Fruit fly (Drosophila melanogaster): ENCODE data around the gene Ubc2.

Gene Ubc2

DNA sequence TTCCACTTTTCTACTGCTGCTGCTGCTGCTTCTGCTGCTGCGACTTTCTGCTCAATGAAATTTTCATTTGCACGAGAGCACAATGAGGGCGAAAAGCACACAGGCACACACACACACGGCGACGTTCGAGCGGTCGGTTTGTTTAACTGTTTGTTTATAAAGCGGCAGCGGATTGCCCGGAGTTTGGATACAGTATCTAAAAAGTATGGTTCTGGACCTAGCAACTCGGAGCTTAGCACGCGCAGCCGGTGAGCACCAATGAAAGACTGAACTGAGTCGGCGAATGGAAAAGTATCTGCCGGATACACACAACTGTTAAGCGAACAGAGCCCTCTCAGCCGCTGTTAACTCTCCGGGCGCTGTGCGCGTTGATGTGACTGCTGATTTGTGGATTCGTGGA is 11.8 kb downstream of the Ubc2 start, which contains the start of gene CG17124 (continued):
- TF ChIP-seq CG18764 (GFP tag; optimal IDR thresholded peaks at IDR 0.05), result no peak
- no peak for TF ChIP-seq fru (optimal IDR thresholded peaks at IDR 0.05)
- no peak for TF ChIP-seq stwl (tag; optimal IDR thresholded peaks at IDR 0.05)
- TF ChIP-seq Bgb (GFP tag; IDR thresholded peaks at IDR 0.05; ENCODE audit: partially characterized antibody), result peak; percentile 63
- no peak for TF ChIP-seq CG3407 (GFP tag; optimal IDR thresholded peaks at IDR 0.05)
- TF ChIP-seq repo (GFP tag; optimal IDR thresholded peaks at IDR 0.05), result peak; percentile 35
- no peak for TF ChIP-seq aop (GFP tag; IDR thresholded peaks at IDR 0.05)
- TF ChIP-seq sqz (GFP tag; optimal IDR thresholded peaks at IDR 0.05), result no peak
- no peak for TF ChIP-seq CG12744 (GFP tag; optimal IDR thresholded peaks at IDR 0.05)
- peak; percentile 40; the same call in 1 of the 2 replicates for TF ChIP-seq unc-4 (GFP tag; IDR thresholded peaks at IDR 0.05; ENCODE audit: partially characterized antibody)
- TF ChIP-seq chinmo (GFP tag; IDR thresholded peaks at IDR 0.05; ENCODE audit: partially characterized antibody), result peak; percentile 84; the same call in 3 of the 4 replicates
- peak; percentile 11; the same call in 1 of the 2 replicates for TF ChIP-seq CG6689 (GFP tag; IDR thresholded peaks at IDR 0.05)
- TF ChIP-seq CG3163 (GFP tag; optimal IDR thresholded peaks at IDR 0.05), result peak; percentile 39
- TF ChIP-seq tgo (GFP tag; IDR thresholded peaks at IDR 0.05), result no peak
- TF ChIP-seq CG9215 (GFP tag; IDR thresholded peaks at IDR 0.05), result no peak
- TF ChIP-seq ken (GFP tag; IDR thresholded peaks at IDR 0.05), result no peak
- no peak for TF ChIP-seq CG12391 (tag; optimal IDR thresholded peaks at IDR 0.05)
- TF ChIP-seq Sox102F (GFP tag; optimal IDR thresholded peaks at IDR 0.05), result no peak
- TF ChIP-seq lov (optimal IDR thresholded peaks at IDR 0.05), result no peak
- no peak for TF ChIP-seq lov (GFP tag; IDR thresholded peaks at IDR 0.05)
- peak; percentile 55 for TF ChIP-seq scrt (GFP tag; optimal IDR thresholded peaks at IDR 0.05)
- TF ChIP-seq CG4854 (GFP tag; optimal IDR thresholded peaks at IDR 0.05), result no peak
- peak; percentile 38; the same call in 1 of the 3 replicates for TF ChIP-seq knrl (GFP tag; IDR thresholded peaks at IDR 0.05; ENCODE audit: partially characterized antibody)
- TF ChIP-seq CG6791 (GFP tag; IDR thresholded peaks at IDR 0.05; ENCODE audit: partially characterized antibody), result peak; percentile 48; the same call in 2 of the 3 replicates
- TF ChIP-seq CG6683 (GFP tag; optimal IDR thresholded peaks at IDR 0.05), result peak; percentile 26
- TF ChIP-seq Deaf1 (tag; optimal IDR thresholded peaks at IDR 0.05), result peak; percentile 75
- no peak for TF ChIP-seq disco-r (GFP tag; optimal IDR thresholded peaks at IDR 0.05)
- no peak for TF ChIP-seq Hr3 (GFP tag; optimal IDR thresholded peaks at IDR 0.05)
- TF ChIP-seq Xbp1 (GFP tag; optimal IDR thresholded peaks at IDR 0.05), result no peak
- TF ChIP-seq CG7928 (GFP tag; optimal IDR thresholded peaks at IDR 0.05), result no peak
- no peak for TF ChIP-seq CG16815 (GFP tag; optimal IDR thresholded peaks at IDR 0.05)
- TF ChIP-seq CG11247 (GFP tag; IDR thresholded peaks at IDR 0.05), result 0 out of 2 replicates have a peak, but pooled peaks have one; percentile 30
- TF ChIP-seq Elba2 (GFP tag; optimal IDR thresholded peaks at IDR 0.05), result no peak
- TF ChIP-seq en (GFP tag; optimal IDR thresholded peaks at IDR 0.05), result no peak
- TF ChIP-seq CG2678 (tag; optimal IDR thresholded peaks at IDR 0.05), result peak; percentile 37
- peak; percentile 75; the same call in 1 of the 3 replicates for TF ChIP-seq CG34422 (GFP tag; IDR thresholded peaks at IDR 0.05)
- no peak for TF ChIP-seq CoRest (tag; optimal IDR thresholded peaks at IDR 0.05)
- TF ChIP-seq Neu2 (GFP tag; optimal IDR thresholded peaks at IDR 0.05; ENCODE audit: borderline replicate concordance), result no peak
- TF ChIP-seq CG12071 (GFP tag; optimal IDR thresholded peaks at IDR 0.05), result peak; percentile 56
- TF ChIP-seq onecut (GFP tag; IDR thresholded peaks at IDR 0.05), result peak; percentile 59
- no peak for TF ChIP-seq Lpt (GFP tag; optimal IDR thresholded peaks at IDR 0.05)
- no peak for TF ChIP-seq CG15696 (tag; optimal IDR thresholded peaks at IDR 0.05)
- no peak; the same call in 1 of the 2 replicates for TF ChIP-seq Drgx (GFP tag; IDR thresholded peaks at IDR 0.05)
- TF ChIP-seq Poxn (GFP tag; IDR thresholded peaks at IDR 0.05), result no peak
- TF ChIP-seq CG17361 (GFP tag; IDR thresholded peaks at IDR 0.05), result no peak
- peak; percentile 9 for TF ChIP-seq lilli (GFP tag; optimal IDR thresholded peaks at IDR 0.05)
- no peak for TF ChIP-seq odd (GFP tag; optimal IDR thresholded peaks at IDR 0.05)
- no peak for TF ChIP-seq BtbVII (GFP tag; optimal IDR thresholded peaks at IDR 0.05)
- no peak for TF ChIP-seq CG10366 (GFP tag; IDR thresholded peaks at IDR 0.05)
- no peak for TF ChIP-seq Myb (GFP tag; optimal IDR thresholded peaks at IDR 0.05)
- no peak for TF ChIP-seq HmgD (GFP tag; optimal IDR thresholded peaks at IDR 0.05)
- no peak for TF ChIP-seq Rx (GFP tag; IDR thresholded peaks at IDR 0.05)

Measured in whole organism, embryonic.